Worm (Caenorhabditis elegans): ENCODE data around the gene pgl-1.
A peak's percentile ranks its signal among the peaks of the same experiment; 100 is the strongest.

The pgl-1 gene

DNA sequence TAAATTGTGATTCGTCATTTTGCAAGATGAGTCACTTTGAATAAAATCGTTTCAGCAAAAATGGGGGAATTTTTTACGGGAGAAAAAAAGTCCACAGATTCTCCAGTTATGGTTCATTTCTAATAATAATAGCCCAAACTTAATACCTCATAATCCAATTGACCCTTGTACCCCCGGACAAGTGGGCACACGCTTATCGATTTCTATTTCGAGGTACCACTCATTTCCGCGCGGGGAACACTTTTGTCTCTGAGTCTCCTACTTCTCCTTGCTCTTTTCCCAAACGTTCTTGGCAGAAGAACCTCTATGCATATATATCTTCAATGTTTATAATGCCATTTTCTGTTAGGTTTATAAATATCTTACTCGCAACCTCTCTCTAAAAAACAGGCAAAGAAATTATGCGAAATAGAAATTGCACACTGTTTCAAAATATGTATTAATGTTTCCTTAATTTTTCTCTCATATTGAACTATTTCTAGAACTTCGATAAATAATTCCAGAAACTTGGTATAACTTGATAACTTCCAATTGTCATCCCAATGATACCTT, 40.1 kb upstream of the pgl-1 start, which contains the start of gene gldi-4:
gldi-4 (plus strand) TSS at position 502 of the 552 bp plus-strand sequence.
- TF ChIP-seq ztf-11 (tag; optimal IDR thresholded peaks at IDR 0.05) (no peak), lin-39 (tag; optimal IDR thresholded peaks at IDR 0.05) (no peak), mbf-1 (tag; optimal IDR thresholded peaks at IDR 0.05) (no peak), ceh-16 (tag; optimal IDR thresholded peaks at IDR 0.05) (no peak), sem-4 (tag; optimal IDR thresholded peaks at IDR 0.05) (no peak), gmeb-1 (tag; optimal IDR thresholded peaks at IDR 0.05) (no peak), peb-1 (tag; optimal IDR thresholded peaks at IDR 0.05) (no peak), egl-27 (tag; optimal IDR thresholded peaks at IDR 0.05) (no peak), lin-13 (GFP tag; optimal IDR thresholded peaks at IDR 0.05) (no peak), unc-55 (GFP tag; optimal IDR thresholded peaks at IDR 0.05) (no peak), nhr-77 (tag; optimal IDR thresholded peaks at IDR 0.05) (no peak)

DNA sequence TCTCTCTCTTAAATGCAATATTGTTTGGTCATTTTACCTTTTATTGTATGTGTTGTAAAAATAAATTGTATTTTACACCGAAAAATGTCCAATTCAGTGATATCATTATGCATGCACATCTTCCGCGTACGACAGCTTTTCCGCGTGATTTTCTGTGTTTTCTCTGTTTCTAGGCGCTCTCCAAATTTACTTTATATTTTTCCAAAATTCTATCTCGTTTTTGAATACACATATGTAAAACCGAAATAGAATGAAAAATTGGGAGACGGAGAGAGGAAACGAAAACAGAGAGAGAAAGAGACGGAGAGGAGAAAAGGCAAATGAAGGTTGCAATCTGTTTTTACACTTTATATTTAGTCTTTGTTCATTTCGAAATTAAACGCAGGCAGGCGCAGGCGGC, 39.4 kb upstream of the pgl-1 start:
- TF ChIP-seq mdl-1 (tag; optimal IDR thresholded peaks at IDR 0.05) = no peak
- no peak for TF ChIP-seq ztf-4 (tag; optimal IDR thresholded peaks at IDR 0.05)
- TF ChIP-seq nhr-12 (tag; optimal IDR thresholded peaks at IDR 0.05) = no peak
- TF ChIP-seq nhr-25 (tag; optimal IDR thresholded peaks at IDR 0.05) = peak; percentile 63
- peak; percentile 22 for TF ChIP-seq F13H6.1 (tag; optimal IDR thresholded peaks at IDR 0.05)
- TF ChIP-seq sma-9 (GFP tag; optimal IDR thresholded peaks at IDR 0.05) = peak; percentile 77
- TF ChIP-seq sma-9 (tag; optimal IDR thresholded peaks at IDR 0.05) = no peak
- no peak for TF ChIP-seq elt-1 (tag; optimal IDR thresholded peaks at IDR 0.05)
- TF ChIP-seq C34F6.9 (tag; optimal IDR thresholded peaks at IDR 0.05) = peak; percentile 88
- TF ChIP-seq blmp-1 (tag; optimal IDR thresholded peaks at IDR 0.05; ENCODE audit: insufficient read depth) = no peak
- TF ChIP-seq aly-2 (tag; optimal IDR thresholded peaks at IDR 0.05) = no peak
- TF ChIP-seq alr-1 (tag; optimal IDR thresholded peaks at IDR 0.05) = no peak
- peak; percentile 16 for TF ChIP-seq skn-1 (tag; optimal IDR thresholded peaks at IDR 0.05)
- peak in 1 of 2 experiments; percentile 63 for TF ChIP-seq lsy-2 (tag; optimal IDR thresholded peaks at IDR 0.05)
- TF ChIP-seq sma-3 (GFP tag; optimal IDR thresholded peaks at IDR 0.05) = no peak
- TF ChIP-seq Y55F3AM.14 (GFP tag; optimal IDR thresholded peaks at IDR 0.05) = no peak
- TF ChIP-seq ceh-16 (tag; optimal IDR thresholded peaks at IDR 0.05) = no peak
- peak; percentile 58 for TF ChIP-seq crh-2 (tag; optimal IDR thresholded peaks at IDR 0.05)
- TF ChIP-seq ama-1 (optimal IDR thresholded peaks at IDR 0.05) = peak; percentile 2
- no peak for TF ChIP-seq snpc-4 (tag; optimal IDR thresholded peaks at IDR 0.05)
- TF ChIP-seq gmeb-1 (tag; optimal IDR thresholded peaks at IDR 0.05) = peak; percentile 24
- no peak for TF ChIP-seq peb-1 (tag; optimal IDR thresholded peaks at IDR 0.05)
- TF ChIP-seq nhr-77 (tag; optimal IDR thresholded peaks at IDR 0.05) = no peak
- peak; percentile 71 for TF ChIP-seq unc-55 (GFP tag; optimal IDR thresholded peaks at IDR 0.05)
- peak; percentile 64 for TF ChIP-seq nhr-129 (tag; optimal IDR thresholded peaks at IDR 0.05)
- TF ChIP-seq dmd-4 (tag; optimal IDR thresholded peaks at IDR 0.05) = no peak

DNA sequence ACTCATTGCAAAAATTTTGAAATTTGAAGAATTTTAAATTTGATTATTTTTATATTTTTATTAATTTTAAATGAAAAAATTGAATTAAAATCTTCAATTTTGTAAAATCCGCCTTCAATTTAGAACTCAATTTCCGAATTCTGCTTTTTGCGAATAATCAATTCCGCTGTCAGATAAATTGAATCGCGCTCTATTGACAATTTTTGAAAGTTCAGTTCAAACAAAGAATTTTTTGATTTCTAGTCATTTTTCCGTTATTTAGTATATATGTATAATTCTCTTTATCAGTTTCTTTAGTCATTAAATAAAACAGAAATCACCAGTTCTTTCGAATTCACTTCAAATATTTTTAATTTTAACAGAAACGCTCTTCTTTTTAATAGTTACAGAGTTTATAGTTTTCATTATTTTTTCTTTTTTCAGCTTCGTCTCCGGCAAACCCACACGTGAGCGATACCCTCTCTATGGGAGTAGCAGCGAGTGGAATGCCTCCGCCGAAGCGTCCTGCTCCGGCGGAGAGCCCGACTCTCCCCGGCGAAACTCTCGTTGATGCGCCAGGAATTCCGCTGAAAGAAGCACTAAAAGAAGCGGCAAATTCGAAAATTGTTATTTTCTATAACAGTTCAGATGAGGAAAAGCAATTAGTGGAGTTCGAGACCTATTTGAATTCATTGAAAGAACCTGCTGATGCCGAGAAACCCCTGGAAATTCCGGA, 35.8 kb upstream of the pgl-1 start:
- no peak for TF ChIP-seq ztf-1 (GFP tag; conservative IDR thresholded peaks at IDR 0.05)
- TF ChIP-seq Y55F3AM.14 (GFP tag; optimal IDR thresholded peaks at IDR 0.05) = no peak
- no peak for TF ChIP-seq unc-62 (GFP tag; optimal IDR thresholded peaks at IDR 0.05)
- TF ChIP-seq nhr-6 (tag; optimal IDR thresholded peaks at IDR 0.05) = no peak
- peak; percentile 42 for TF ChIP-seq C34F6.9 (tag; optimal IDR thresholded peaks at IDR 0.05)
- TF ChIP-seq lin-13 (GFP tag; optimal IDR thresholded peaks at IDR 0.05) = no peak
- no peak for TF ChIP-seq skn-1 (tag; optimal IDR thresholded peaks at IDR 0.05)
- no peak for TF ChIP-seq R02D3.7 (tag; optimal IDR thresholded peaks at IDR 0.05)
- no peak for TF ChIP-seq nhr-77 (tag; optimal IDR thresholded peaks at IDR 0.05)
- no peak for TF ChIP-seq nhr-129 (tag; optimal IDR thresholded peaks at IDR 0.05)
- no peak for TF ChIP-seq sma-9 (GFP tag; optimal IDR thresholded peaks at IDR 0.05)
- TF ChIP-seq sma-9 (tag; optimal IDR thresholded peaks at IDR 0.05) = no peak
- no peak for TF ChIP-seq nhr-21 (tag; optimal IDR thresholded peaks at IDR 0.05)
- no peak for TF ChIP-seq elt-3 (tag; optimal IDR thresholded peaks at IDR 0.05)
- no peak for TF ChIP-seq crh-2 (tag; optimal IDR thresholded peaks at IDR 0.05)
- TF ChIP-seq nhr-25 (tag; optimal IDR thresholded peaks at IDR 0.05) = no peak
- no peak for TF ChIP-seq lin-11 (tag; optimal IDR thresholded peaks at IDR 0.05)
- TF ChIP-seq mdl-1 (tag; optimal IDR thresholded peaks at IDR 0.05) = no peak
- TF ChIP-seq sma-3 (GFP tag; optimal IDR thresholded peaks at IDR 0.05) = no peak
- peak; percentile 42 for TF ChIP-seq unc-55 (GFP tag; optimal IDR thresholded peaks at IDR 0.05)
- no peak for TF ChIP-seq egl-27 (tag; optimal IDR thresholded peaks at IDR 0.05)
- no peak for TF ChIP-seq dmd-4 (tag; optimal IDR thresholded peaks at IDR 0.05)
- peak; percentile 34 for TF ChIP-seq fos-1 (tag; optimal IDR thresholded peaks at IDR 0.05)
- no peak for TF ChIP-seq blmp-1 (tag; optimal IDR thresholded peaks at IDR 0.05; ENCODE audit: insufficient read depth)
- TF ChIP-seq snpc-4 (tag; optimal IDR thresholded peaks at IDR 0.05) = no peak
- no peak for TF ChIP-seq nhr-23 (tag; optimal IDR thresholded peaks at IDR 0.05)
